Worm (Caenorhabditis elegans) whole organism, young adult: Measurements from ENCODE around the gene Y116A8C.44.

Experiments used
- K11D2.4 ChIP-seq: fragments of 200-800 bp; sonication (Bioruptor generic); IDR thresholded peaks from 2 replicates; pipeline ENCODE4 v1.3.6; 2022; ENCODE audit warnings: missing genetic modification reagents, missing genetic modification characterization, missing compliant biosample characterization
- aptf-2 ChIP-seq: fragments of 200-800 bp; sonication (Bioruptor generic); conservative IDR thresholded peaks from 2 replicates; pipeline ENCODE4 v1.3.6; 2022; ENCODE audit warnings: missing genetic modification reagents, missing genetic modification characterization, missing compliant biosample characterization
- bed-1 ChIP-seq: fragments of 200-800 bp; sonication (Bioruptor generic); IDR thresholded peaks from 2 replicates; pipeline ENCODE4 v1.3.6; 2022; ENCODE audit warnings: missing genetic modification reagents, missing genetic modification characterization, missing compliant biosample characterization
- ceh-91 ChIP-seq: fragments of 200-800 bp; sonication (Bioruptor generic); IDR thresholded peaks from 2 replicates; pipeline ENCODE4 v1.3.6; 2022; ENCODE audit warnings: missing genetic modification reagents, missing genetic modification characterization, missing compliant biosample characterization
- die-1 ChIP-seq: sonication (generic microtip); optimal IDR thresholded peaks from 2 replicates; lab custom pipeline; 2016; ENCODE audit warnings: missing genotype, mild to moderate bottlenecking, missing genetic modification characterization, missing compliant biosample characterization
- dox-1 ChIP-seq: fragments of 200-800 bp; sonication (Bioruptor generic); IDR thresholded peaks from 2 replicates; pipeline ENCODE4 v1.3.6; 2022; ENCODE audit warnings: missing genetic modification reagents, missing genetic modification characterization, missing compliant biosample characterization
- egl-18 ChIP-seq: fragments of 200-800 bp; sonication (Bioruptor generic); IDR thresholded peaks from 2 replicates; pipeline ENCODE4 v1.3.6; 2022; ENCODE audit warnings: missing genetic modification reagents, missing genetic modification characterization, missing compliant biosample characterization
- ets-4 ChIP-seq: fragments of 200-800 bp; sonication (Bioruptor generic); optimal IDR thresholded peaks from 2 replicates; lab custom pipeline; 2018; ENCODE audit warnings: mild to moderate bottlenecking, missing genetic modification characterization, missing compliant biosample characterization
- hsf-1 ChIP-seq: fragments of 200-800 bp; sonication (Bioruptor generic); IDR thresholded peaks from 2 replicates; pipeline ENCODE4 v1.3.6; 2022; ENCODE audit warnings: missing genetic modification reagents, missing genetic modification characterization, missing compliant biosample characterization
- lin-35 ChIP-seq, 3 experiments: fragments of 150-350 bp in 2 of 3; sonication (generic microtip) in 1 of 3; optimal IDR thresholded peaks; 2 replicates each; lab custom pipeline; 2014 to 2018; ENCODE audit warnings: missing biosample characterization in 3 of 3, missing genetic modification characterization in 3 of 3, missing genetic modification reagents in 3 of 3
- snpc-4 ChIP-seq, 5 experiments: fragments of 150-350 bp in 1 of 5; sonication (generic microtip) in 4 of 5; optimal IDR thresholded peaks; 2 replicates each; lab custom pipeline; 2014 to 2018; ENCODE audit warnings: missing genetic modification characterization in 5 of 5, missing biosample characterization in 3 of 5, antibody characterized with exemption in 2 of 5, mild to moderate bottlenecking in 2 of 5, missing compliant biosample characterization in 2 of 5, missing genotype in 2 of 5, moderate library complexity in 2 of 5, missing genetic modification reagents in 1 of 5
- unc-62 ChIP-seq: fragments of 150-350 bp; optimal IDR thresholded peaks from 2 replicates; lab custom pipeline; 2014; ENCODE audit warnings: missing biosample characterization, missing genetic modification reagents, missing genetic modification characterization

DNA sequence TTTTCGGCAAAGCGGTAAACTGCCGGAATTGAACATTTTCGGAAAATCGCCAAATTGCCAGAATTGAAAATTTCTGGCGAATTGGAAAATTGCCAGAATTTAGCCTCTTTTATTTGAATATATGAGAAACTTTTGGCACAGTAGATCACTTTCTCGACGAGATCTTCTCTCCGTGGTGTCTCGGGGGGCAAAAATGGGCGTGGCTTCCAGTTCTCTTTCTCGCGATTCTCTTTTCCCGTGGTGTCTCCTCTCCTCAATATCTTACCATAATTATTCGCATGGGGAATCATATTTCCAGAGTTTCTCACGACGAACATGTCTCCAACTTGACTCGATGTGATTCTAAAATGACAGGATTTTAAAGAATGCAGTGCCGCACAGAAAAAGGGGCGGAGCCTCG is 41.2 kb upstream of the Y116A8C.44 start:
- TF ChIP-seq K11D2.4 (GFP tag; lab: Robert Waterston, UW) (no peak), aptf-2 (GFP tag; lab: Robert Waterston, UW) (no peak), snpc-4 (GFP tag; optimal IDR thresholded peaks at IDR 0.05; lab: Kevin White, UChicago) (no peak), snpc-4 (tag; optimal IDR thresholded peaks at IDR 0.05; lab: Kevin White, UChicago) (peak in 1 of 4 experiments; percentile 4), egl-18 (GFP tag; lab: Robert Waterston, UW) (no peak), bed-1 (no peak), hsf-1 (GFP tag; lab: Robert Waterston, UW) (no peak), ets-4 (GFP tag; lab: Kevin White, UChicago) (no peak), lin-35 (GFP tag; optimal IDR thresholded peaks at IDR 0.05; lab: Kevin White, UChicago) (no peak), dox-1 (GFP tag; lab: Robert Waterston, UW) (no peak), unc-62 (GFP tag; lab: Kevin White, UChicago) (no peak), die-1 (tag; lab: Kevin White, UChicago) (no peak), ceh-91 (GFP tag; lab: Robert Waterston, UW) (no peak)
